Fruit fly (Drosophila melanogaster) whole organism, adult: ENCODE measurements around the gene Rala.

Source experiments
- CG11617 ChIP-seq: fragments of 200-800 bp; sonication (Bioruptor generic); optimal IDR thresholded peaks from 2 replicates; lab custom pipeline; 2017; ENCODE audit warnings: mild to moderate bottlenecking, missing biosample characterization, missing genetic modification reagents, missing genetic modification characterization
- CG12768 ChIP-seq: fragments of 200-800 bp; sonication (Bioruptor generic); optimal IDR thresholded peaks from 2 replicates; lab custom pipeline; 2017; ENCODE audit warnings: missing biosample characterization, missing genetic modification characterization, mild to moderate bottlenecking, moderate library complexity, missing genetic modification reagents
- CG14711 ChIP-seq: fragments of 200-800 bp; sonication (Bioruptor generic); optimal IDR thresholded peaks from 2 replicates; lab custom pipeline; 2018; ENCODE audit warnings: missing biosample characterization, mild to moderate bottlenecking, missing genetic modification characterization, moderate library complexity
- CG1620 ChIP-seq: fragments of 200-800 bp; sonication (Bioruptor generic); optimal IDR thresholded peaks from 2 replicates; lab custom pipeline; 2016; ENCODE audit warnings: missing biosample characterization, missing genetic modification characterization
- CG33017 ChIP-seq: fragments of 200-800 bp; sonication (Bioruptor generic); optimal IDR thresholded peaks from 2 replicates; lab custom pipeline; 2018; ENCODE audit warnings: missing biosample characterization, mild to moderate bottlenecking, missing genetic modification characterization, moderate library complexity
- CG5204 ChIP-seq: fragments of 200-800 bp; sonication (Bioruptor generic); optimal IDR thresholded peaks from 2 replicates; lab custom pipeline; 2016; ENCODE audit warnings: missing biosample characterization, missing genetic modification characterization
- CG7045 ChIP-seq: fragments of 200-800 bp; sonication (Bioruptor generic); optimal IDR thresholded peaks from 2 replicates; lab custom pipeline; 2017; ENCODE audit warnings: missing biosample characterization, mild to moderate bottlenecking, missing genetic modification characterization
- CG7101 ChIP-seq: fragments of 200-800 bp; sonication (Bioruptor generic); optimal IDR thresholded peaks from 2 replicates; lab custom pipeline; 2018; ENCODE audit warnings: missing biosample characterization, mild to moderate bottlenecking, missing genetic modification characterization, moderate library complexity
- Clk ChIP-seq: fragments of 200-800 bp; sonication (Bioruptor generic); optimal IDR thresholded peaks from 2 replicates; lab custom pipeline; 2017; ENCODE audit warnings: missing biosample characterization, missing genetic modification characterization
- Crg-1 ChIP-seq: fragments of 200-800 bp; sonication (Bioruptor generic); optimal IDR thresholded peaks from 2 replicates; lab custom pipeline; 2016; ENCODE audit warnings: missing biosample characterization, missing genetic modification characterization
- Hr96 ChIP-seq: fragments of 200-800 bp; sonication (Bioruptor generic); optimal IDR thresholded peaks from 2 replicates; lab custom pipeline; 2016; ENCODE audit warnings: missing biosample characterization, missing genetic modification characterization
- Mnt ChIP-seq: fragments of 200-800 bp; sonication (Bioruptor generic); optimal IDR thresholded peaks from 2 replicates; lab custom pipeline; 2016; ENCODE audit warnings: missing biosample characterization, mild to moderate bottlenecking, missing genetic modification characterization
- bab1 ChIP-seq: fragments of 200-800 bp; sonication (Bioruptor generic); optimal IDR thresholded peaks from 3 replicates; lab custom pipeline; 2019; ENCODE audit warnings: missing biosample characterization, mild to moderate bottlenecking, missing genetic modification characterization, moderate library complexity
- cic ChIP-seq: fragments of 200-800 bp; sonication (Bioruptor generic); optimal IDR thresholded peaks from 2 replicates; lab custom pipeline; 2017; ENCODE audit warnings: missing biosample characterization, mild to moderate bottlenecking, missing genetic modification characterization, moderate library complexity
- cnc ChIP-seq, 2 experiments: fragments of >200 bp; optimal IDR thresholded peaks; 2 replicates each; lab custom pipeline; 2017
- kay ChIP-seq: fragments of 200-800 bp; sonication (Bioruptor generic); peaks from one replicate; lab custom pipeline; 2016; ENCODE audit warnings: missing biosample characterization, missing genetic modification characterization, borderline replicate concordance
- ovo ChIP-seq: fragments of 200-800 bp; sonication (Bioruptor generic); optimal IDR thresholded peaks from 2 replicates; lab custom pipeline; 2016; ENCODE audit warnings: missing biosample characterization, missing genetic modification characterization
- pad ChIP-seq: fragments of 200-800 bp; sonication (Bioruptor generic); optimal IDR thresholded peaks from 3 replicates; lab custom pipeline; 2017; ENCODE audit warnings: missing biosample characterization, missing genetic modification characterization, mild to moderate bottlenecking, moderate library complexity, missing genetic modification reagents
- tj ChIP-seq: fragments of 200-800 bp; sonication (Bioruptor generic); optimal IDR thresholded peaks from 3 replicates; lab custom pipeline; 2017; ENCODE audit warnings: missing biosample characterization, mild to moderate bottlenecking, missing genetic modification characterization, moderate library complexity
- toe ChIP-seq: fragments of 200-800 bp; sonication (Bioruptor generic); optimal IDR thresholded peaks from 2 replicates; lab custom pipeline; 2016; ENCODE audit warnings: missing biosample characterization, missing genetic modification characterization

The Rala gene

dm6 chrX:3762441-3762840 lies 43.0 kb upstream of the Rala start:
- TF ChIP-seq Hr96 (GFP tag; lab: Kevin White, UChicago): no peak
- TF ChIP-seq CG7101 (tag; lab: Kevin White, UChicago): no peak
- no peak for TF ChIP-seq pad (GFP tag; lab: Kevin White, UChicago)
- TF ChIP-seq cic (GFP tag; lab: Kevin White, UChicago): no peak
- no peak for TF ChIP-seq toe (GFP tag; lab: Kevin White, UChicago)
- no peak for TF ChIP-seq CG12768 (GFP tag; lab: Kevin White, UChicago)
- no peak for TF ChIP-seq ovo (GFP tag; lab: Kevin White, UChicago)
- TF ChIP-seq CG7045 (GFP tag; lab: Kevin White, UChicago): no peak
- TF ChIP-seq tj (GFP tag; lab: Kevin White, UChicago): no peak
- TF ChIP-seq bab1 (GFP tag; lab: Kevin White, UChicago): no peak
- TF ChIP-seq CG5204: no peak
- no peak for TF ChIP-seq CG1620 (GFP tag; lab: Kevin White, UChicago)
- TF ChIP-seq Mnt (GFP tag; lab: Kevin White, UChicago): no peak
- TF ChIP-seq Clk: no peak

- TF ChIP-seq CG14711 (peak; percentile 39), cnc (optimal IDR thresholded peaks at IDR 0.05; lab: Kevin White, UChicago) (no peak), ovo (GFP tag; lab: Kevin White, UChicago) (no peak), CG7101 (tag; lab: Kevin White, UChicago) (peak; percentile 48), pad (GFP tag; lab: Kevin White, UChicago) (peak; percentile 43), CG11617 (peak; percentile 80), kay (peak; percentile 79), Clk (no peak), CG1620 (GFP tag; lab: Kevin White, UChicago) (no peak), CG5204 (no peak), CG12768 (GFP tag; lab: Kevin White, UChicago) (peak; percentile 51), cic (GFP tag; lab: Kevin White, UChicago) (peak; percentile 40), CG7045 (GFP tag; lab: Kevin White, UChicago) (no peak), Crg-1 (peak; percentile 16), tj (GFP tag; lab: Kevin White, UChicago) (peak; percentile 82), bab1 (GFP tag; lab: Kevin White, UChicago) (peak; percentile 86), CG33017 (tag; lab: Kevin White, UChicago) (no peak), Mnt (GFP tag; lab: Kevin White, UChicago) (peak; percentile 31), toe (GFP tag; lab: Kevin White, UChicago) (peak; percentile 37), Hr96 (GFP tag; lab: Kevin White, UChicago) (no peak)
These were observed 42.1 kb upstream of the Rala start for dm6 chrX:3761318-3762081.

DNA sequence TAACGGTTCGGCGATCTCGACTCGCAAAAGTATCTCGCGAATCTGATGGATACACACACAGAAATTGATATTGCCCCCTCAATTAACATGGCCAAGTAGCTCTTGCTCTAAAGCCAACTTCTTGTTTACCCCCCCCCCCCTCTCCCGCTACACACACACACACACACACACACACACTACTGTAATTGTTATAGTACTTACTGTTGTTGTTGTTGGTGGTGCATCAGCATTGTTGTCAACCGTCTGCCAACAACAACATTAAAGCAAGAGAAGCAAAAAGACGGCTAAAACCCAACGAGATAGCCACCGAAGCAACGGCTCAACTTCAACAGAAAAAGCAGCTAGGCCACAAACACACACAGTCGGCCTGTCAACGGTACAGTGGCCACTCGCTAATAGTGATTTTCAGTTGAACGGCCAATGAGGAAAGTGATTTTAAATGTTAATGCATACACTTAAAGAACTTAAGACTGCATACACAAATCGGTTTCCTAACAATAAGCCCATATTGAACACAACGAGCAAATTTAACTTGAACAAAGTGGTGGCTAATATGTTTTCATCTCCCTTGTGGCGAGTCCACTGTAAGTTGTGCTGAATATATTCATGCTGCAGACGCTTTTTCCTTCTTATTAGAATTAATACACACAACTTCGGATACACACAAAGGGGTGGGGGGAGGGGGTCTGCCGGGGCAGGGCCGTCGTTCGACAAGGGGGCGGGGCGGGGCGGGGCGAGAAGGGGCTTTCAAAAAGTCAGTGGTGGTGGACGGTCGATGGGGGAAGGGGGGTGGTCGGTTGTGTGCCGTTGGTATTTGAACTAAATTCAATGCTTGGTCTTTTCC lies 31.0 kb upstream of the Rala start:
- TF ChIP-seq cic (GFP tag; lab: Kevin White, UChicago) (no peak), CG14711 (peak; percentile 10), CG7101 (tag; lab: Kevin White, UChicago) (peak; percentile 21), tj (GFP tag; lab: Kevin White, UChicago) (peak; percentile 47), CG33017 (tag; lab: Kevin White, UChicago) (peak; percentile 5), CG7045 (GFP tag; lab: Kevin White, UChicago) (no peak)

dm6 chrX:3748741-3749484 lies 29.5 kb upstream of the Rala start:
- TF ChIP-seq CG5204 (no peak), CG12768 (GFP tag; lab: Kevin White, UChicago) (no peak), CG14711 (no peak), CG7101 (tag; lab: Kevin White, UChicago) (no peak), ovo (GFP tag; lab: Kevin White, UChicago) (no peak), kay (peak; percentile 75), bab1 (GFP tag; lab: Kevin White, UChicago) (no peak), cic (GFP tag; lab: Kevin White, UChicago) (peak; percentile 40), Clk (no peak), CG11617 (no peak), CG33017 (tag; lab: Kevin White, UChicago) (no peak), Crg-1 (no peak), Hr96 (GFP tag; lab: Kevin White, UChicago) (no peak), toe (GFP tag; lab: Kevin White, UChicago) (no peak), pad (GFP tag; lab: Kevin White, UChicago) (peak; percentile 28), Mnt (GFP tag; lab: Kevin White, UChicago) (peak; percentile 23), tj (GFP tag; lab: Kevin White, UChicago) (no peak), cnc (optimal IDR thresholded peaks at IDR 0.05; lab: Kevin White, UChicago) (no peak), CG7045 (GFP tag; lab: Kevin White, UChicago) (no peak), CG1620 (GFP tag; lab: Kevin White, UChicago) (no peak)

- TF ChIP-seq cnc (optimal IDR thresholded peaks at IDR 0.05; lab: Kevin White, UChicago) (no peak), Clk (peak; percentile 11), bab1 (GFP tag; lab: Kevin White, UChicago) (no peak), CG7045 (GFP tag; lab: Kevin White, UChicago) (peak; percentile 72), CG1620 (GFP tag; lab: Kevin White, UChicago) (no peak), pad (GFP tag; lab: Kevin White, UChicago) (no peak), kay (no peak), Crg-1 (no peak), CG12768 (GFP tag; lab: Kevin White, UChicago) (peak; percentile 48), tj (GFP tag; lab: Kevin White, UChicago) (no peak), ovo (GFP tag; lab: Kevin White, UChicago) (no peak), Mnt (GFP tag; lab: Kevin White, UChicago) (no peak), CG14711 (peak; percentile 55), CG5204 (peak; percentile 48), Hr96 (GFP tag; lab: Kevin White, UChicago) (peak; percentile 30), toe (GFP tag; lab: Kevin White, UChicago) (no peak), CG33017 (tag; lab: Kevin White, UChicago) (peak; percentile 80), cic (GFP tag; lab: Kevin White, UChicago) (no peak), CG11617 (peak; percentile 49), CG7101 (tag; lab: Kevin White, UChicago) (peak; percentile 62)
These were observed 28.8 kb upstream of the Rala start for dm6 chrX:3748248-3748647.
